Worm (Caenorhabditis elegans): ENCODE measurements around the gene C24D10.6.

Gene C24D10.6

DNA sequence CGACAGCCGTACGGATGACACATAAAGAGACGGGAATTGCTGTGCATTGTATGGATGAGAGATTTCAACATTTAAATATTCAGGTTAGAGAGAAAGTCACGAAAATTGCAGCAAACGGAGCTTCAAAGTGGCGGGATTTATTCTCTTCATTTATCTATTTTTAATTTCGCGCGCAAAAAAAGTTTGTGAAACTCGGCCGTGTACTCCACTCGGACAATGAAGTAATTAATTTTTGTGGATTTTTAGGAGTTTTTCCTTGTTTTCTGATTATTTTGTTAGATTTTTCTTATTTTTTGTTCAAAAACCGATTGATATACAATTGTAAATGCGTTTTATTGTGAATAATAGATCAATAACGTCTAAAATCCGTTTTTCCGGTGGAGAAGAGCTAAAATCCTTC lies 28.0 kb upstream of the C24D10.6 start (continued):
- no peak for TF ChIP-seq sox-4 (tag; optimal IDR thresholded peaks at IDR 0.05)

DNA sequence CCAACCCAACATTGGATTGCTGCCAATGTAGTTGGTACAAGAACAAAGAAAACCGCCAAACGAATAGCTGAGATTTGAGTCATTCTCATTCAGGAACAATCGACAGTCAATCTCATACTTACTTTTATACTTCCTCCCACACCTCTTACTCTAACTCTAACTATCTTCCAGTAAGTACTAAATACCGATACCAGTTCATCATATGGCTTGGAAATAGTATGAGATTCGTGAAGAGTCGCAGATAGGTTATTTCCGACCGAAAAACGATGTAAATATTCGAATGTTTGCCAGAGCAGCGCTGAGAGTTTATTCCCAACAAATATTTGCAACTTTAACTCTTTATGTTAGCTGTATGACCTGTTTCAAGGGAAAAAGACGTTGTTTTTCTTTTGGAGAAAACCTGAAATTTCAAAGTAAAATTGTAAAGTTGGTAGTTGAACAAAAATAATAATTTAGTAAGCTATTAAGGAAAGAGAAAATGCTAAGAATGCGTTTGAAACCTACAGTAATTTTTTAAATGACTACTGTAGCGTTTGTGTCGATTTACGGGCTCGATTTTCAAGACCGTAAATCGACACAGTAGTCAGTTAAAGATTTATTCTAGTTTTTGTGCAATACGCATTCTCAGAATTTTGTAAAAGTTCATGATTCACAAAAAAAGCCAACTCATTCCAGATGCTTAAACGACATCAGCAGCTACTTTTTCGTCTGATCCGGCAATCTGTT lies 26.6 kb upstream of the C24D10.6 start, which contains the start of the genes W03F8.6 and mtrf-1L:
TSS of gene W03F8.6 (minus strand) at position 101 of the 726 bp plus-strand sequence.
TSS of gene mtrf-1L (plus strand) at position 676 of the 726 bp plus-strand sequence.
- TF ChIP-seq fos-1 (tag; optimal IDR thresholded peaks at IDR 0.05), result no peak
- no peak for TF ChIP-seq egl-13 (tag; optimal IDR thresholded peaks at IDR 0.05)
- TF ChIP-seq efl-3 (GFP tag; optimal IDR thresholded peaks at IDR 0.05), result no peak
- TF ChIP-seq F16B12.6 (tag; optimal IDR thresholded peaks at IDR 0.05), result no peak
- TF ChIP-seq nhr-85 (tag), result no peak
- TF ChIP-seq dpl-1 (GFP tag; optimal IDR thresholded peaks at IDR 0.05), result no peak

DNA sequence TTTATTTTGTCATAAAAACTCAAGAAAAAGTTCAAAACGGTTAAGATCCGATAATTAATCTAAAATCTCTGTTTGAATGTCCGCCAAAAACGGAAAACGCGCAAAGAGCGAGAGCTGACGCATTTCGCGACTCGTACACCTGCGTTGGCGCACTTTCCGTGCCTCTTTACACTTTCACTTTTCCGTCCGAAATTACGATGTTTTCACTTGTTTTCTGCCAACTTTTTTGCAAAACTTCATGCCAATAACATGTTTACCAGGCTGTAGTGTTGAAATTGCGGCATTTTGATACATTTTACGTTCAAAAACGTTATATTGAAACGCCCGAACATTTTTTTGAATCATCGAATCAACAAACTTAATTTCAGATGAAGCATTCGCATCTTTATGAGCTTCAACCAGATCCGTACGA lies 23.7 kb upstream of the C24D10.6 start, which contains the start of gene W03F8.4:
TSS of gene W03F8.4 (plus strand) at position 369 of the 412 bp plus-strand sequence.
- TF ChIP-seq ama-1 (optimal IDR thresholded peaks at IDR 0.05) (no peak), mef-2 (tag; optimal IDR thresholded peaks at IDR 0.05) (peak; percentile 67), lin-39 (tag; optimal IDR thresholded peaks at IDR 0.05) (peak; percentile 96), swsn-7 (tag; optimal IDR thresholded peaks at IDR 0.05) (peak; percentile 96), irx-1 (tag; optimal IDR thresholded peaks at IDR 0.05) (peak; percentile 93), ceh-82 (tag; optimal IDR thresholded peaks at IDR 0.05) (peak; percentile 92 to 96 (median 95)), zip-4 (GFP tag; optimal IDR thresholded peaks at IDR 0.05) (peak; percentile 86), lin-13 (GFP tag; optimal IDR thresholded peaks at IDR 0.05) (peak; percentile 90), nhr-90 (tag; optimal IDR thresholded peaks at IDR 0.05; ENCODE audit: poor library complexity) (peak; percentile 98), snu-23 (GFP tag; optimal IDR thresholded peaks at IDR 0.05) (peak; percentile 98), C16A3.4 (tag; optimal IDR thresholded peaks at IDR 0.05) (peak; percentile 96), fkh-8 (tag; optimal IDR thresholded peaks at IDR 0.05) (peak; percentile 83), unc-86 (tag; optimal IDR thresholded peaks at IDR 0.05) (peak; percentile 91), ets-5 (GFP tag; IDR thresholded peaks at IDR 0.05) (no peak), C34B4.2 (tag; optimal IDR thresholded peaks at IDR 0.05) (peak; percentile 31), ztf-11 (tag; optimal IDR thresholded peaks at IDR 0.05) (peak; percentile 52 to 77), F16B12.6 (tag; optimal IDR thresholded peaks at IDR 0.05) (peak; percentile 75), sox-4 (tag; optimal IDR thresholded peaks at IDR 0.05) (peak; percentile 87), isw-1 (GFP tag; IDR thresholded peaks at IDR 0.05) (peak; percentile 93), C04F5.9 (tag; optimal IDR thresholded peaks at IDR 0.05) (peak; percentile 85), nhr-47 (tag; optimal IDR thresholded peaks at IDR 0.05) (peak; percentile 98), tlp-1 (tag; optimal IDR thresholded peaks at IDR 0.05) (no peak), alr-1 (tag; optimal IDR thresholded peaks at IDR 0.05; ENCODE audit: borderline replicate concordance) (no peak), Y116A8C.19 (tag; optimal IDR thresholded peaks at IDR 0.05; ENCODE audit: borderline replicate concordance) (peak; percentile 37), snpc-4 (tag; optimal IDR thresholded peaks at IDR 0.05) (peak; percentile 90), nhr-84 (tag; optimal IDR thresholded peaks at IDR 0.05) (peak; percentile 10), efl-1 (optimal IDR thresholded peaks at IDR 0.05) (peak; percentile 96 to 100), efl-1 (GFP tag; optimal IDR thresholded peaks at IDR 0.05 in 1 of 2) (peak; percentile 99 to 100), mab-9 (GFP tag; IDR thresholded peaks at IDR 0.05) (peak; percentile 88), nhr-11 (tag; optimal IDR thresholded peaks at IDR 0.05) (peak; percentile 89), unc-130 (tag; optimal IDR thresholded peaks at IDR 0.05) (peak; percentile 96), fkh-10 (GFP tag; optimal IDR thresholded peaks at IDR 0.05) (peak; percentile 67), unc-30 (tag; optimal IDR thresholded peaks at IDR 0.05) (no peak), ces-1 (GFP tag; optimal IDR thresholded peaks at IDR 0.05) (no peak), lin-14 (GFP tag; optimal IDR thresholded peaks at IDR 0.05) (peak; percentile 95), elt-3 (tag; optimal IDR thresholded peaks at IDR 0.05) (peak in 4 of 6 experiments; percentile 32 to 95 (median 88)), sup-37 (GFP tag; optimal IDR thresholded peaks at IDR 0.05) (peak; percentile 92), mep-1 (tag; optimal IDR thresholded peaks at IDR 0.05) (peak; percentile 98), efl-3 (GFP tag; optimal IDR thresholded peaks at IDR 0.05) (peak; percentile 78), aly-2 (tag; optimal IDR thresholded peaks at IDR 0.05) (peak; percentile 85), fkh-4 (tag; optimal IDR thresholded peaks at IDR 0.05; ENCODE audit: borderline replicate concordance) (peak; percentile 80), unc-98 (GFP tag; IDR thresholded peaks at IDR 0.05) (peak; percentile 17; the same call in 1 of the 2 replicates), unc-62 (GFP tag; optimal IDR thresholded peaks at IDR 0.05) (peak; percentile 58), rnt-1 (tag; optimal IDR thresholded peaks at IDR 0.05) (peak; percentile 97)

All from whole organism, L1 larva.